Worm (Caenorhabditis elegans) whole organism, L1 larva: ENCODE results near the gene Y39G8B.1.

Experiments used
- C04F5.9 ChIP-seq: sonication (generic microtip); optimal IDR thresholded peaks from 2 replicates; lab custom pipeline; 2016; ENCODE audit warnings: missing genetic modification characterization, missing compliant biosample characterization
- C34B4.2 ChIP-seq: sonication (generic microtip); optimal IDR thresholded peaks from 2 replicates; lab custom pipeline; 2017; ENCODE audit warnings: mild to moderate bottlenecking, missing genetic modification characterization, missing compliant biosample characterization
- Y116A8C.19 ChIP-seq: sonication (generic microtip); optimal IDR thresholded peaks from 2 replicates; lab custom pipeline; 2016; ENCODE audit warnings: missing compliant biosample characterization, missing genetic modification characterization, borderline replicate concordance
- aha-1 ChIP-seq: fragments of 150-350 bp; optimal IDR thresholded peaks from 2 replicates; lab custom pipeline; 2014; ENCODE audit warnings: missing biosample characterization, missing genetic modification characterization
- alr-1 ChIP-seq: fragments of 200-800 bp; sonication (Bioruptor generic); optimal IDR thresholded peaks from 2 replicates; lab custom pipeline; 2018; ENCODE audit warnings: borderline replicate concordance, mild to moderate bottlenecking, missing genetic modification characterization, missing compliant biosample characterization
- aly-2 ChIP-seq: fragments of 150-350 bp; optimal IDR thresholded peaks from 2 replicates; lab custom pipeline; 2014; ENCODE audit warnings: missing biosample characterization, missing genetic modification characterization
- blmp-1 ChIP-seq: fragments of 150-350 bp; optimal IDR thresholded peaks from 2 replicates; lab custom pipeline; 2014; ENCODE audit warnings: missing biosample characterization, missing genetic modification characterization
- ceh-63 ChIP-seq: fragments of 200-800 bp; sonication (Bioruptor generic); optimal IDR thresholded peaks from 2 replicates; lab custom pipeline; 2018; ENCODE audit warnings: mild to moderate bottlenecking, missing genetic modification characterization, missing compliant biosample characterization
- ceh-8 ChIP-seq: fragments of 200-800 bp; sonication (Bioruptor generic); optimal IDR thresholded peaks from 2 replicates; lab custom pipeline; 2018; ENCODE audit warnings: mild to moderate bottlenecking, missing genetic modification characterization, moderate library complexity, missing compliant biosample characterization
- ceh-82 ChIP-seq, 3 experiments: fragments of 150-350 bp in 1 of 3; sonication (generic microtip) in 2 of 3; optimal IDR thresholded peaks; 2 replicates each; lab custom pipeline; 2014 to 2017; ENCODE audit warnings: missing biosample characterization in 3 of 3, missing genetic modification characterization in 3 of 3
- ceh-88 ChIP-seq: fragments of 200-800 bp; sonication (Bioruptor generic); IDR thresholded peaks from 2 replicates; pipeline ENCODE4 v1.3.6; 2022; ENCODE audit warnings: missing genetic modification characterization, missing compliant biosample characterization
- ces-1 ChIP-seq: fragments of 150-350 bp; optimal IDR thresholded peaks from 2 replicates; lab custom pipeline; 2014; ENCODE audit warnings: missing biosample characterization, missing genetic modification reagents, missing genetic modification characterization
- dpl-1 ChIP-seq, 3 experiments: fragments of 150-350 bp in 2 of 3; sonication (generic microtip) in 1 of 3; optimal IDR thresholded peaks; 2 replicates each; lab custom pipeline; 2014 to 2017; ENCODE audit warnings: missing biosample characterization in 3 of 3, missing genetic modification characterization in 3 of 3, missing genetic modification reagents in 3 of 3
- efl-1 ChIP-seq, 4 experiments: fragments of 150-350 bp; optimal IDR thresholded peaks in 3 of 4; peaks in 1 of 4; 1 replicate in 1 of 4; 2 replicates in 3 of 4; lab custom pipeline; 2014; ENCODE audit warnings: missing biosample characterization in 2 of 4, missing genetic modification characterization in 2 of 4, missing genetic modification reagents in 2 of 4
- egl-13 ChIP-seq: sonication (generic microtip); optimal IDR thresholded peaks from 2 replicates; lab custom pipeline; 2016; ENCODE audit warnings: missing genotype, missing genetic modification reagents, missing genetic modification characterization, missing compliant biosample characterization
- egl-27 ChIP-seq, 2 experiments: fragments of 150-350 bp in 1 of 2; sonication (generic microtip); optimal IDR thresholded peaks; 3 replicates each; lab custom pipeline; 2017 to 2018; ENCODE audit warnings: missing biosample characterization in 2 of 2, missing genetic modification characterization in 2 of 2, missing genetic modification reagents in 2 of 2
- elt-2 ChIP-seq: sonication (generic microtip); optimal IDR thresholded peaks from 2 replicates; lab custom pipeline; 2016; ENCODE audit warnings: missing genetic modification characterization, mild to moderate bottlenecking, inconsistent platforms, missing compliant biosample characterization, missing genetic modification reagents
- ets-5 ChIP-seq: fragments of 200-800 bp; sonication (Bioruptor generic); IDR thresholded peaks from 2 replicates; pipeline ENCODE4 v1.3.6; 2022; ENCODE audit warnings: missing genetic modification characterization, missing compliant biosample characterization
- fkh-4 ChIP-seq: sonication (generic microtip); optimal IDR thresholded peaks from 2 replicates; lab custom pipeline; 2016; ENCODE audit warnings: missing compliant biosample characterization, missing genetic modification characterization, borderline replicate concordance
- fkh-8 ChIP-seq: sonication (generic microtip); optimal IDR thresholded peaks from 2 replicates; lab custom pipeline; 2016; ENCODE audit warnings: mild to moderate bottlenecking, missing genetic modification characterization, missing compliant biosample characterization
- hlh-4 ChIP-seq: sonication (generic microtip); optimal IDR thresholded peaks from 2 replicates; lab custom pipeline; 2016; ENCODE audit warnings: mild to moderate bottlenecking, missing genetic modification characterization, missing compliant biosample characterization
- hpl-2 ChIP-seq: fragments of 150-350 bp; optimal IDR thresholded peaks from 2 replicates; lab custom pipeline; 2014; ENCODE audit warnings: missing biosample characterization, missing genetic modification reagents, missing genetic modification characterization
- lin-14 ChIP-seq: fragments of 200-800 bp; sonication (Bioruptor generic); optimal IDR thresholded peaks from 2 replicates; lab custom pipeline; 2018; ENCODE audit warnings: mild to moderate bottlenecking, missing genetic modification characterization, moderate library complexity, missing compliant biosample characterization
- lin-35 ChIP-seq, 2 experiments: fragments of 150-350 bp; optimal IDR thresholded peaks; 2 replicates each; lab custom pipeline; 2014; ENCODE audit warnings: missing biosample characterization in 2 of 2, missing genetic modification characterization in 2 of 2, missing genetic modification reagents in 2 of 2
- lin-39 ChIP-seq: fragments of 150-350 bp; optimal IDR thresholded peaks from 2 replicates; lab custom pipeline; 2014; ENCODE audit warnings: missing biosample characterization, missing genetic modification reagents, missing genetic modification characterization
- lsy-2 ChIP-seq, 2 experiments: fragments of 150-350 bp; optimal IDR thresholded peaks; 2 replicates each; lab custom pipeline; 2014; ENCODE audit warnings: missing biosample characterization in 2 of 2, missing genetic modification characterization in 2 of 2
- mdl-1 ChIP-seq, 2 experiments: fragments of 150-350 bp; optimal IDR thresholded peaks; 2 replicates each; lab custom pipeline; 2014 to 2017; ENCODE audit warnings: missing biosample characterization in 2 of 2, missing genetic modification characterization in 2 of 2, inconsistent platforms in 1 of 2
- mep-1 ChIP-seq: fragments of 150-350 bp; optimal IDR thresholded peaks from 2 replicates; lab custom pipeline; 2014; ENCODE audit warnings: missing biosample characterization, missing genetic modification characterization
- nhr-12 ChIP-seq: sonication (generic microtip); optimal IDR thresholded peaks from 2 replicates; lab custom pipeline; 2017; ENCODE audit warnings: missing biosample characterization, missing genetic modification characterization
- nhr-20 ChIP-seq: sonication (generic microtip); optimal IDR thresholded peaks from 2 replicates; lab custom pipeline; 2016; ENCODE audit warnings: mild to moderate bottlenecking, missing genetic modification characterization, missing compliant biosample characterization
- nhr-237 ChIP-seq: fragments of 150-350 bp; optimal IDR thresholded peaks from 2 replicates; lab custom pipeline; 2014; ENCODE audit warnings: missing biosample characterization, missing genetic modification characterization
- nhr-76 ChIP-seq: sonication (generic microtip); optimal IDR thresholded peaks from 2 replicates; lab custom pipeline; 2017; ENCODE audit warnings: missing biosample characterization, missing genetic modification characterization
- nhr-84 ChIP-seq: sonication (generic microtip); optimal IDR thresholded peaks from 2 replicates; lab custom pipeline; 2017; ENCODE audit warnings: missing biosample characterization, missing genetic modification characterization
- nhr-85 ChIP-seq: sonication (generic microtip); peaks from one replicate; lab custom pipeline; 2016; ENCODE audit warnings: missing genetic modification characterization, inconsistent platforms, missing compliant biosample characterization
- pag-3 ChIP-seq: sonication (generic microtip); optimal IDR thresholded peaks from 2 replicates; lab custom pipeline; 2017; ENCODE audit warnings: missing genetic modification characterization, mild to moderate bottlenecking, missing compliant biosample characterization, antibody characterized with exemption, borderline replicate concordance; ENCODE audit not compliant: insufficient read depth
- pax-3 ChIP-seq: fragments of 200-800 bp; sonication (Bioruptor generic); optimal IDR thresholded peaks from 2 replicates; lab custom pipeline; 2018; ENCODE audit warnings: mild to moderate bottlenecking, missing genetic modification characterization, moderate library complexity, missing compliant biosample characterization
- pqm-1 ChIP-seq: sonication (generic microtip); optimal IDR thresholded peaks from 3 replicates; lab custom pipeline; 2017; ENCODE audit warnings: missing biosample characterization, missing genetic modification characterization
- rnt-1 ChIP-seq: sonication (generic microtip); optimal IDR thresholded peaks from 2 replicates; lab custom pipeline; 2016; ENCODE audit warnings: mild to moderate bottlenecking, missing genetic modification characterization, moderate library complexity, missing compliant biosample characterization
- snu-23 ChIP-seq: sonication (generic microtip); optimal IDR thresholded peaks from 2 replicates; lab custom pipeline; 2016; ENCODE audit warnings: missing genetic modification characterization, missing compliant biosample characterization
- tbx-2 ChIP-seq: sonication (generic microtip); optimal IDR thresholded peaks from 2 replicates; lab custom pipeline; 2016; ENCODE audit warnings: missing genetic modification characterization, missing compliant biosample characterization
- tlp-1 ChIP-seq: fragments of 150-350 bp; optimal IDR thresholded peaks from 2 replicates; lab custom pipeline; 2014; ENCODE audit warnings: missing biosample characterization, missing genetic modification characterization
- unc-30 ChIP-seq: sonication (generic microtip); optimal IDR thresholded peaks from 2 replicates; lab custom pipeline; 2017; ENCODE audit warnings: missing biosample characterization, missing genetic modification characterization
- unc-86 ChIP-seq: sonication (generic microtip); optimal IDR thresholded peaks from 2 replicates; lab custom pipeline; 2016; ENCODE audit warnings: missing genetic modification characterization, missing compliant biosample characterization

Y39G8B.1 gene

ce11 chrII:13945527-13945926, 28.1 kb downstream of the Y39G8B.1 start:
- TF ChIP-seq pax-3, result no peak
- peak; percentile 44 for TF ChIP-seq elt-2 (tag; lab: Kevin White, UChicago)

ce11 chrII:13939531-13939930, 34.1 kb downstream of the Y39G8B.1 start, which contains the start of gene W07G1.1:
Gene W07G1.1, minus strand, starts transcription at chrII:13939631.
- TF ChIP-seq snu-23 (GFP tag; lab: Kevin White, UChicago) (no peak), lin-35 (GFP tag; optimal IDR thresholded peaks at IDR 0.05; lab: Kevin White, UChicago) (no peak), ces-1 (GFP tag; lab: Kevin White, UChicago) (no peak), C34B4.2 (tag; lab: Kevin White, UChicago) (no peak)

- TF ChIP-seq hlh-4 (tag; lab: Kevin White, UChicago), result no peak
- no peak for TF ChIP-seq nhr-237
- TF ChIP-seq nhr-12 (tag; lab: Kevin White, UChicago), result no peak
- TF ChIP-seq nhr-76 (tag; lab: Kevin White, UChicago), result no peak
- no peak for TF ChIP-seq unc-86
- TF ChIP-seq nhr-84, result no peak
- no peak for TF ChIP-seq aly-2 (tag; lab: Kevin White, UChicago)
- TF ChIP-seq C04F5.9, result no peak
- no peak for TF ChIP-seq tlp-1 (tag; lab: Kevin White, UChicago)
- no peak for TF ChIP-seq lin-35 (GFP tag; optimal IDR thresholded peaks at IDR 0.05; lab: Kevin White, UChicago)
Measured at ce11 chrII:13938290-13938689, 35.3 kb downstream of the Y39G8B.1 start.

- TF ChIP-seq ceh-8 (GFP tag; lab: Kevin White, UChicago), result peak; percentile 52
- TF ChIP-seq efl-1 (optimal IDR thresholded peaks at IDR 0.05; lab: Kevin White, UChicago), result no peak
- TF ChIP-seq efl-1 (GFP tag; optimal IDR thresholded peaks at IDR 0.05 in 1 of 2; lab: Kevin White, UChicago), result peak in 1 of 2 experiments; percentile 78
- TF ChIP-seq lin-14, result peak; percentile 55
- peak; percentile 17 for TF ChIP-seq egl-13 (tag; lab: Kevin White, UChicago)
- TF ChIP-seq mep-1, result no peak
Measured at ce11 chrII:13935907-13936306, 37.7 kb downstream of the Y39G8B.1 start.

- TF ChIP-seq pag-3 (tag; lab: Kevin White, UChicago) (no peak), unc-30 (tag; lab: Kevin White, UChicago) (no peak), ceh-82 (tag; optimal IDR thresholded peaks at IDR 0.05; lab: Kevin White, UChicago) (no peak), nhr-85 (tag; lab: Kevin White, UChicago) (no peak), efl-1 (optimal IDR thresholded peaks at IDR 0.05; lab: Kevin White, UChicago) (no peak), efl-1 (GFP tag; optimal IDR thresholded peaks at IDR 0.05 in 1 of 2; lab: Kevin White, UChicago) (peak in 1 of 2 experiments; percentile 61), dpl-1 (GFP tag; optimal IDR thresholded peaks at IDR 0.05; lab: Kevin White, UChicago) (no peak), ceh-63 (GFP tag; lab: Kevin White, UChicago) (peak; percentile 76), snu-23 (GFP tag; lab: Kevin White, UChicago) (no peak), lin-14 (peak; percentile 47), blmp-1 (tag; lab: Kevin White, UChicago) (no peak), nhr-12 (tag; lab: Kevin White, UChicago) (no peak), hpl-2 (GFP tag; lab: Kevin White, UChicago) (no peak), Y116A8C.19 (no peak), lin-39 (tag; lab: Kevin White, UChicago) (no peak), egl-27 (tag; optimal IDR thresholded peaks at IDR 0.05; lab: Kevin White, UChicago) (no peak), fkh-4 (tag; lab: Kevin White, UChicago) (no peak), pqm-1 (no peak), mdl-1 (tag; optimal IDR thresholded peaks at IDR 0.05; lab: Kevin White, UChicago) (no peak), rnt-1 (tag; lab: Kevin White, UChicago) (no peak), aha-1 (tag; lab: Kevin White, UChicago) (no peak), C34B4.2 (tag; lab: Kevin White, UChicago) (no peak), ceh-88 (GFP tag; lab: Robert Waterston, UW) (no peak), fkh-8 (tag; lab: Kevin White, UChicago) (no peak), alr-1 (tag; lab: Kevin White, UChicago) (no peak), nhr-20 (tag; lab: Kevin White, UChicago) (no peak), ceh-8 (GFP tag; lab: Kevin White, UChicago) (peak; percentile 56), ets-5 (GFP tag; lab: Robert Waterston, UW) (no peak), tbx-2 (tag; lab: Kevin White, UChicago) (no peak), lsy-2 (tag; optimal IDR thresholded peaks at IDR 0.05; lab: Kevin White, UChicago) (no peak), nhr-76 (tag; lab: Kevin White, UChicago) (no peak)
Measured at ce11 chrII:13933534-13933933, 40.1 kb downstream of the Y39G8B.1 start.
